Fruit fly (Drosophila melanogaster): Measurements from ENCODE around the gene sowah.

DNA sequence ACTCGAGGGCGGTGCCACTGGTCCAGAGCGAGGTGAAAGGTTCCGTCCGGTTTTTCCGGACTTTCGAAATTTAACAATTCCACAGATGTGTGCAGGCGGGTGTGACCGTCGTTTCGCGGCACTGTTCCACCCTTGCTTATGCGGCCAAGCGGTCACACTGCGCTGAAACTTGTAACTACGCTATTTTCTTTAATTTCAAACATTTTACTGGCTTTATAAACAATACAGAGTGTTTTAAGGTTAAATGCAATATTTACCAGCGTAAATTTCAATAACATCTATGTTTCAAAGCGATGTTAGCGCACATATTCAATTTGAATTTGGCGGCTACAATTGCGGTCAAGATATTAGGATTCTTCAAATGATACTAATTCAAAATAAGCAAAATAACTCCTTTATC is 42.3 kb downstream of the sowah start, which contains the start of gene nst:
- TF ChIP-seq ss (GFP tag; optimal IDR thresholded peaks at IDR 0.05) (no peak), fkh (GFP tag; optimal IDR thresholded peaks at IDR 0.05) (no peak), topi (GFP tag; optimal IDR thresholded peaks at IDR 0.05) (no peak), Sox102F (GFP tag; optimal IDR thresholded peaks at IDR 0.05) (no peak), OdsH (GFP tag; optimal IDR thresholded peaks at IDR 0.05) (peak; percentile 3), CG15336 (GFP tag; IDR thresholded peaks at IDR 0.05) (no peak)

All from whole organism, prepupa.